Fruit fly (Drosophila melanogaster): ENCODE measurements around the gene CG5958.

CG5958 gene

DNA sequence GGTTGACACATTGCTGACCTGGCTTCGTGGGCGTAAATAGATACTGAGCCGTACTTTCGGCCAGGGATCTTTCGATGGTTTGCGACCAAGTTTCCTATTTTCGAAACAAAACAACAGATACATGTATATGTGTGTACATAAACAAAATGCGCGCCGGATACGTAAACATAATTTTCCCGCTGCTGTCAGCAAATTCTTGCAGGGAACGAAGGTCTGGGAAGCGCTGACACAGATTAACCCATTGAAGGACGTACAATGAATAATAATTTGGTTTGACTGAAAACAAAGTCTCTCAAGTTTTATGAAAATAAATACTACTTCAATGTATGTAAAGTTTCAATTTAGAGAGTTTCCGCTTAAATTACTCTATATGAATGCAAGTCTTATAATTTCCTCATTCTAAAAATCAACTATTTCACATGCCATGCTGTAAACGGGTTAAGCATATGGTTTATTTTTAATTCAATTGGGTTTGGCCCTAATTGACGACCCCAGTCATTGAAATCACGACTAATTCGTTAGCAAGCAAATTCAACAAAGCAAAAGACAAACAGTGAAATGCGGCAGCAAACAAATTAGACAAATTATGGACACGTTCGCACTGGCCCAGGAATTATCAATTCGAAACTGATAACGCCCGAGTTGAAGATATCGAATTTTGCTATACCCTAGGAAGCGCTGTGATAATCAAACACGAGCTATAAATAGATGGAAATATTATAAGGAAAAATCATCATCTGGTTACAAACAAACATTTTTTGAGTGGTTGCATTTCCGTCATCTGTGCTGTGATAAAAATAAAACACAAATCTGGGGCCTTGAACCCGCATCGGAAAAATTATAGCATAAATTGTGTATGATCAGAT, 46.5 kb downstream of the CG5958 start:
- TF ChIP-seq Jra (GFP tag; optimal IDR thresholded peaks at IDR 0.05) (no peak), sv (GFP tag; optimal IDR thresholded peaks at IDR 0.05) (no peak), psq (GFP tag; optimal IDR thresholded peaks at IDR 0.05) (no peak), h (GFP tag; optimal IDR thresholded peaks at IDR 0.05) (no peak), CG32264 (GFP tag; optimal IDR thresholded peaks at IDR 0.05) (no peak), Hnf4 (GFP tag; optimal IDR thresholded peaks at IDR 0.05) (no peak), woc (GFP tag; optimal IDR thresholded peaks at IDR 0.05) (no peak), Hr83 (GFP tag; optimal IDR thresholded peaks at IDR 0.05; ENCODE audit: poor library complexity, severe bottlenecking) (no peak), pan (optimal IDR thresholded peaks at IDR 0.05) (no peak), dsf (GFP tag; optimal IDR thresholded peaks at IDR 0.05; ENCODE audit: borderline replicate concordance) (no peak), brk (GFP tag; optimal IDR thresholded peaks at IDR 0.05) (no peak), GATAd (GFP tag; optimal IDR thresholded peaks at IDR 0.05) (no peak), br (GFP tag; optimal IDR thresholded peaks at IDR 0.05) (no peak), foxo (GFP tag; optimal IDR thresholded peaks at IDR 0.05) (no peak), Myc (optimal IDR thresholded peaks at IDR 0.05) (no peak), CrebA (GFP tag; optimal IDR thresholded peaks at IDR 0.05; ENCODE audit: borderline replicate concordance) (no peak), N (GFP tag; optimal IDR thresholded peaks at IDR 0.05) (no peak), dl (GFP tag; optimal IDR thresholded peaks at IDR 0.05; ENCODE audit: insufficient read depth in 1 of 2, partially characterized antibody in 2 of 2) (no peak)
